Worm (Caenorhabditis elegans) whole organism, L2 larva: ENCODE results near the gene tba-8.

Experiments used
- C34F6.9 ChIP-seq: fragments of 150-350 bp; optimal IDR thresholded peaks from 2 replicates; lab custom pipeline; 2014; ENCODE audit warnings: missing biosample characterization, missing genetic modification characterization
- alr-1 ChIP-seq: fragments of 150-350 bp; optimal IDR thresholded peaks from 2 replicates; lab custom pipeline; 2014; ENCODE audit warnings: missing biosample characterization, missing genetic modification characterization
- aly-2 ChIP-seq: fragments of 150-350 bp; optimal IDR thresholded peaks from 2 replicates; lab custom pipeline; 2014; ENCODE audit warnings: missing biosample characterization, missing genetic modification characterization
- blmp-1 ChIP-seq: sonication (generic microtip); optimal IDR thresholded peaks from 2 replicates; lab custom pipeline; 2017; ENCODE audit warnings: missing genetic modification characterization, mild to moderate bottlenecking, missing compliant biosample characterization, antibody characterized with exemption, moderate library complexity; ENCODE audit not compliant: insufficient read depth
- nhr-11 ChIP-seq: fragments of 150-350 bp; optimal IDR thresholded peaks from 2 replicates; lab custom pipeline; 2014; ENCODE audit warnings: missing biosample characterization, missing genetic modification characterization
- nhr-6 ChIP-seq: fragments of 150-350 bp; optimal IDR thresholded peaks from 2 replicates; lab custom pipeline; 2014; ENCODE audit warnings: missing biosample characterization, missing genetic modification characterization
- nhr-77 ChIP-seq: fragments of 150-350 bp; optimal IDR thresholded peaks from 2 replicates; lab custom pipeline; 2014; ENCODE audit warnings: missing biosample characterization, missing genetic modification characterization
- unc-39 ChIP-seq: fragments of 150-350 bp; optimal IDR thresholded peaks from 2 replicates; lab custom pipeline; 2014; ENCODE audit warnings: missing biosample characterization, missing genetic modification characterization
- ztf-1 ChIP-seq: fragments of 200-800 bp; sonication (Bioruptor generic); conservative IDR thresholded peaks from 2 replicates; pipeline ENCODE4 v1.3.6; 2022; ENCODE audit warnings: missing genetic modification characterization, missing compliant biosample characterization

ce11 chrX:9452483-9453198, 5.5 kb downstream of the tba-8 start, which contains the start of gene ZK899.3:
- TF ChIP-seq aly-2 (tag; lab: Kevin White, UChicago) = no peak
- TF ChIP-seq blmp-1 (tag; lab: Kevin White, UChicago) = no peak
- no peak for TF ChIP-seq alr-1 (tag; lab: Kevin White, UChicago)
- TF ChIP-seq nhr-11 (tag; lab: Kevin White, UChicago) = no peak
- no peak for TF ChIP-seq ztf-1 (GFP tag; lab: Robert Waterston, UW)
- no peak for TF ChIP-seq C34F6.9 (tag; lab: Kevin White, UChicago)
- no peak for TF ChIP-seq nhr-6 (tag; lab: Kevin White, UChicago)
- TF ChIP-seq unc-39 (tag; lab: Kevin White, UChicago) = no peak
- no peak for TF ChIP-seq nhr-77 (tag; lab: Kevin White, UChicago)
